Worm (Caenorhabditis elegans) whole organism, late embryonic: ENCODE data around the gene ZC317.6.

Experiments used
- C38D4.7 ChIP-seq: fragments of 200-800 bp; sonication (Bioruptor generic); optimal IDR thresholded peaks from 2 replicates; lab custom pipeline; 2018; ENCODE audit warnings: mild to moderate bottlenecking, missing genetic modification characterization, moderate library complexity, missing compliant biosample characterization
- Y22D7AL.16 ChIP-seq: sonication (generic microtip); optimal IDR thresholded peaks from 2 replicates; lab custom pipeline; 2016; ENCODE audit warnings: missing genetic modification characterization, missing compliant biosample characterization
- ama-1 ChIP-seq: fragments of 150-350 bp; optimal IDR thresholded peaks from 2 replicates; lab custom pipeline; 2014
- ceh-14 ChIP-seq: sonication (generic microtip); optimal IDR thresholded peaks from 2 replicates; lab custom pipeline; 2016; ENCODE audit warnings: missing genotype, missing genetic modification characterization, missing compliant biosample characterization
- ceh-18 ChIP-seq: sonication (generic microtip); optimal IDR thresholded peaks from 2 replicates; lab custom pipeline; 2016; ENCODE audit warnings: missing genetic modification characterization, missing compliant biosample characterization
- ceh-19 ChIP-seq: fragments of 200-800 bp; sonication (Bioruptor generic); optimal IDR thresholded peaks from 2 replicates; lab custom pipeline; 2018; ENCODE audit warnings: mild to moderate bottlenecking, missing genetic modification characterization, missing compliant biosample characterization
- ceh-2 ChIP-seq: sonication (generic microtip); optimal IDR thresholded peaks from 2 replicates; lab custom pipeline; 2016; ENCODE audit warnings: missing genotype, missing genetic modification characterization, missing compliant biosample characterization
- ceh-22 ChIP-seq: sonication (generic microtip); optimal IDR thresholded peaks from 2 replicates; lab custom pipeline; 2017; ENCODE audit warnings: missing biosample characterization, missing genetic modification characterization
- ceh-30 ChIP-seq: fragments of 150-350 bp; optimal IDR thresholded peaks from 2 replicates; lab custom pipeline; 2014; ENCODE audit warnings: missing biosample characterization, missing genetic modification characterization
- ceh-34 ChIP-seq: sonication (generic microtip); optimal IDR thresholded peaks from 2 replicates; lab custom pipeline; 2016; ENCODE audit warnings: mild to moderate bottlenecking, missing genetic modification characterization, missing compliant biosample characterization
- ceh-45 ChIP-seq: fragments of 200-800 bp; sonication (Bioruptor generic); IDR thresholded peaks from 2 replicates; pipeline ENCODE4 v1.3.6; 2022; ENCODE audit warnings: missing genetic modification reagents, missing genetic modification characterization, missing compliant biosample characterization
- ceh-6 ChIP-seq: fragments of 200-800 bp; sonication (Bioruptor generic); optimal IDR thresholded peaks from 2 replicates; lab custom pipeline; 2018; ENCODE audit warnings: mild to moderate bottlenecking, missing genetic modification characterization, missing compliant biosample characterization
- ceh-9 ChIP-seq: sonication (generic microtip); optimal IDR thresholded peaks from 2 replicates; lab custom pipeline; 2016; ENCODE audit warnings: mild to moderate bottlenecking, missing genetic modification characterization, inconsistent platforms, missing compliant biosample characterization
- che-1 ChIP-seq: sonication (generic microtip); optimal IDR thresholded peaks from 2 replicates; lab custom pipeline; 2016; ENCODE audit warnings: mild to moderate bottlenecking, missing genetic modification characterization, missing compliant biosample characterization
- dve-1 ChIP-seq: sonication (generic microtip); optimal IDR thresholded peaks from 2 replicates; lab custom pipeline; 2017; ENCODE audit warnings: antibody characterized with exemption, mild to moderate bottlenecking, missing genetic modification characterization, missing compliant biosample characterization
- elt-2 ChIP-seq: sonication (generic microtip); optimal IDR thresholded peaks from 2 replicates; lab custom pipeline; 2016; ENCODE audit warnings: missing genetic modification reagents, missing genetic modification characterization, missing compliant biosample characterization
- elt-4 ChIP-seq: sonication (generic microtip); optimal IDR thresholded peaks from 2 replicates; lab custom pipeline; 2016; ENCODE audit warnings: missing genetic modification characterization, missing compliant biosample characterization
- ets-4 ChIP-seq: sonication (generic microtip); optimal IDR thresholded peaks from 2 replicates; lab custom pipeline; 2016; ENCODE audit warnings: missing genetic modification characterization, missing compliant biosample characterization
- eyg-1 ChIP-seq: sonication (generic microtip); optimal IDR thresholded peaks from 2 replicates; lab custom pipeline; 2016; ENCODE audit warnings: missing genotype, missing genetic modification characterization, missing compliant biosample characterization
- fkh-10 ChIP-seq: fragments of 150-350 bp; optimal IDR thresholded peaks from 2 replicates; lab custom pipeline; 2014; ENCODE audit warnings: missing biosample characterization, missing genetic modification reagents, missing genetic modification characterization
- gmeb-2 ChIP-seq: sonication (generic microtip); optimal IDR thresholded peaks from 2 replicates; lab custom pipeline; 2016; ENCODE audit warnings: missing genetic modification characterization, inconsistent platforms, missing compliant biosample characterization
- hlh-13 ChIP-seq: fragments of 200-800 bp; sonication (Bioruptor generic); optimal IDR thresholded peaks from 2 replicates; lab custom pipeline; 2018; ENCODE audit warnings: mild to moderate bottlenecking, missing genetic modification characterization, missing compliant biosample characterization
- hlh-15 ChIP-seq: sonication (generic microtip); optimal IDR thresholded peaks from 2 replicates; lab custom pipeline; 2016; ENCODE audit warnings: missing genetic modification characterization, missing compliant biosample characterization
- hlh-6 ChIP-seq: sonication (generic microtip); optimal IDR thresholded peaks from 2 replicates; lab custom pipeline; 2016; ENCODE audit warnings: missing genotype, missing genetic modification characterization, missing compliant biosample characterization
- lim-6 ChIP-seq: sonication (generic microtip); optimal IDR thresholded peaks from 2 replicates; lab custom pipeline; 2016; ENCODE audit warnings: missing genetic modification characterization, missing compliant biosample characterization
- lin-11 ChIP-seq: fragments of 200-800 bp; sonication (Bioruptor generic); optimal IDR thresholded peaks from 2 replicates; lab custom pipeline; 2018; ENCODE audit warnings: mild to moderate bottlenecking, missing genetic modification characterization, missing compliant biosample characterization
- madf-2 ChIP-seq: sonication (generic microtip); optimal IDR thresholded peaks from 2 replicates; lab custom pipeline; 2017; ENCODE audit warnings: missing genetic modification characterization, missing compliant biosample characterization
- mec-3 ChIP-seq: sonication (generic microtip); optimal IDR thresholded peaks from 2 replicates; lab custom pipeline; 2016; ENCODE audit warnings: borderline replicate concordance, missing genetic modification characterization, missing compliant biosample characterization
- nfya-1 ChIP-seq: sonication (generic microtip); optimal IDR thresholded peaks from 2 replicates; lab custom pipeline; 2017; ENCODE audit warnings: missing genetic modification characterization, mild to moderate bottlenecking, missing compliant biosample characterization, antibody characterized with exemption, moderate library complexity
- nhr-11 ChIP-seq: fragments of 150-350 bp; optimal IDR thresholded peaks from 2 replicates; lab custom pipeline; 2014; ENCODE audit warnings: missing biosample characterization, missing genetic modification characterization
- npax-4 ChIP-seq: sonication (generic microtip); optimal IDR thresholded peaks from 2 replicates; lab custom pipeline; 2016; ENCODE audit warnings: missing genetic modification characterization, missing compliant biosample characterization
- odd-2 ChIP-seq: sonication (generic microtip); optimal IDR thresholded peaks from 2 replicates; lab custom pipeline; 2017; ENCODE audit warnings: antibody characterized with exemption, mild to moderate bottlenecking, missing genetic modification characterization, missing compliant biosample characterization
- pag-3 ChIP-seq: sonication (generic microtip); optimal IDR thresholded peaks from 2 replicates; lab custom pipeline; 2016; ENCODE audit warnings: missing compliant biosample characterization, missing genetic modification characterization, borderline replicate concordance
- pat-9 ChIP-seq: fragments of 200-800 bp; sonication (Bioruptor generic); optimal IDR thresholded peaks from 2 replicates; lab custom pipeline; 2018; ENCODE audit warnings: mild to moderate bottlenecking, missing genetic modification characterization, moderate library complexity, missing compliant biosample characterization
- pax-1 ChIP-seq: fragments of 150-350 bp; optimal IDR thresholded peaks from 2 replicates; lab custom pipeline; 2014; ENCODE audit warnings: missing biosample characterization, missing genetic modification characterization
- pha-2 ChIP-seq: sonication (generic microtip); optimal IDR thresholded peaks from 2 replicates; lab custom pipeline; 2017; ENCODE audit warnings: mild to moderate bottlenecking, missing genetic modification characterization, missing compliant biosample characterization
- pqm-1 ChIP-seq: sonication (generic microtip); optimal IDR thresholded peaks from 2 replicates; lab custom pipeline; 2016; ENCODE audit warnings: missing genetic modification characterization, missing compliant biosample characterization
- pros-1 ChIP-seq: fragments of 150-350 bp; optimal IDR thresholded peaks from 2 replicates; lab custom pipeline; 2014; ENCODE audit warnings: missing biosample characterization, missing genetic modification reagents, missing genetic modification characterization
- rnt-1 ChIP-seq: sonication (generic microtip); optimal IDR thresholded peaks from 2 replicates; lab custom pipeline; 2016; ENCODE audit warnings: missing genetic modification characterization, missing compliant biosample characterization
- sdc-2 ChIP-seq: sonication (generic microtip); optimal IDR thresholded peaks from 2 replicates; lab custom pipeline; 2016; ENCODE audit warnings: missing genotype, missing genetic modification characterization, missing compliant biosample characterization
- sox-4 ChIP-seq: sonication (generic microtip); optimal IDR thresholded peaks from 2 replicates; lab custom pipeline; 2017; ENCODE audit warnings: mild to moderate bottlenecking, missing genetic modification characterization, inconsistent platforms, missing compliant biosample characterization
- syd-9 ChIP-seq: sonication (generic microtip); optimal IDR thresholded peaks from 2 replicates; lab custom pipeline; 2016; ENCODE audit warnings: mild to moderate bottlenecking, missing genetic modification characterization, moderate library complexity, missing compliant biosample characterization
- tbx-7 ChIP-seq: sonication (generic microtip); optimal IDR thresholded peaks from 2 replicates; lab custom pipeline; 2016; ENCODE audit warnings: missing genotype, missing genetic modification characterization, missing compliant biosample characterization
- ttx-3 ChIP-seq: sonication (generic microtip); optimal IDR thresholded peaks from 2 replicates; lab custom pipeline; 2016; ENCODE audit warnings: missing genetic modification reagents, missing genetic modification characterization, missing compliant biosample characterization
- unc-3 ChIP-seq, 2 experiments: fragments of 200-800 bp in 1 of 2; sonication (Bioruptor generic) in 1 of 2; sonication (generic microtip) in 1 of 2; conservative IDR thresholded peaks in 1 of 2; optimal IDR thresholded peaks in 1 of 2; 2 replicates each; pipeline versions ENCODE4 v1.3.6 to Lab custom; 2016 to 2022; ENCODE audit warnings: missing compliant biosample characterization in 2 of 2, missing genetic modification characterization in 2 of 2, missing genetic modification reagents in 1 of 2
- unc-42 ChIP-seq: sonication (generic microtip); optimal IDR thresholded peaks from 2 replicates; lab custom pipeline; 2016; ENCODE audit warnings: missing genotype, missing genetic modification characterization, missing compliant biosample characterization
- unc-55 ChIP-seq: sonication (generic microtip); optimal IDR thresholded peaks from 2 replicates; lab custom pipeline; 2017; ENCODE audit warnings: missing biosample characterization, missing genetic modification reagents, missing genetic modification characterization
- unc-86 ChIP-seq: sonication (generic microtip); optimal IDR thresholded peaks from 2 replicates; lab custom pipeline; 2016; ENCODE audit warnings: missing genetic modification characterization, missing compliant biosample characterization
- zip-5 ChIP-seq: sonication (generic microtip); optimal IDR thresholded peaks from 2 replicates; lab custom pipeline; 2016; ENCODE audit warnings: missing genetic modification characterization, missing compliant biosample characterization
- ztf-16 ChIP-seq: sonication (generic microtip); optimal IDR thresholded peaks from 2 replicates; lab custom pipeline; 2017; ENCODE audit warnings: missing genetic modification characterization, missing compliant biosample characterization

Gene ZC317.6

DNA sequence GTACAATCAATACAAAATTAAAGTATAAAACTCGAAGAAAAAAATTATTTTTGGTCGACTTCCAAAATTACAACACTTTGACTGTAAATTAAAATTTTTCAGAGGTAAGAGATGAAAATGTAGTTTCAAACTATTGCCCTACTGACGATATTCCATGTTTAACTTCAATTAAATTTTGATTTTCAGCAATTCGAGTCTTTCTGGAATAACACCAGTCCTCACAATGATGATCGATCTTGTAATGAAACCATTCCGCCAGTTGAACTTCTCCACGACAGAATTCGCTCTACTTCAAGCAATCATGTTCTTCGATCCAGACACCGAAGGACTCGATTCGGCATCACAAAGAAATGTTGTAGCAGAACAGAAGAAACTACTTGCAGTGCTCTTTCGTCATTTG is 40.7 kb upstream of the ZC317.6 start:
- TF ChIP-seq npax-4, result no peak
- no peak for TF ChIP-seq ama-1 (lab: Kevin White, UChicago)
- TF ChIP-seq ttx-3 (tag; lab: Kevin White, UChicago), result no peak
- TF ChIP-seq ceh-22 (tag; lab: Kevin White, UChicago), result no peak
- TF ChIP-seq unc-42 (tag; lab: Kevin White, UChicago), result no peak
- TF ChIP-seq elt-4 (tag; lab: Kevin White, UChicago), result no peak
- TF ChIP-seq syd-9 (tag; lab: Kevin White, UChicago), result no peak
- no peak for TF ChIP-seq odd-2 (tag; lab: Kevin White, UChicago)

DNA sequence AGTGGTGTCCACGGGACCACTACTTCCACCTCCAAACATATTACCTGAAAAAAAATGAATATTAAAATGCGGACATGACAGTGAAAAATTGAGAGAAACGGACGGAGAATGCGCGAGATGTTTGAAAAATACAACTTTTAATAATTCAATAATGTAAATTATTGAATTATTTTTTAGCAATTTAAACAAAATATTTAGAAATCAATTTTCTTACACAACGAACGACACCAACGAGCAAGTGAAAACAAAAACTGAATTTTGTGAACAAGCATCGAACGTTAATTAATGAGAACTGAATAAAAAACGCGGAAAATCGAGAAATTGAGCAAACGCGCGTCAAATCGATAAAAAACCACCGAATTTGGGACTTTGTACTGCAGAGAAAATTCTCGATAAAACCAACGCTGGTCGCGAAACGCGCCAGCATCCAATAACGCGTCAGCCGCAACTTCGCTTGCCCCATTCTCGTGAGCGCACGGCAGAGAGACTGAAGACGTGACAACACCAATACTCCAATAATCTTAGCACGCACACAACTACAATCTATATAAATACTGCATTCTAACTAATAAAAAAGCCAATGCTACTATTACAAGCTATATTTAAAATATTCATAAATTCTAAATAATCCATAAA is 36.5 kb upstream of the ZC317.6 start, which contains the start of the genes dnj-19 and nhr-47:
dnj-19 (minus strand) TSS at position 51 of the 636 bp plus-strand sequence.
nhr-47 (plus strand) TSS at position 447 of the 636 bp plus-strand sequence.
- peak; percentile 44 for TF ChIP-seq ceh-18 (tag; lab: Kevin White, UChicago)
- peak; percentile 61 for TF ChIP-seq unc-55 (GFP tag; lab: Kevin White, UChicago)
- TF ChIP-seq ceh-30 (tag; lab: Kevin White, UChicago), result peak; percentile 80
- TF ChIP-seq pha-2 (tag; lab: Kevin White, UChicago), result no peak
- peak; percentile 27 for TF ChIP-seq ets-4 (tag; lab: Kevin White, UChicago)
- peak; percentile 18 for TF ChIP-seq sdc-2 (tag; lab: Kevin White, UChicago)
- no peak for TF ChIP-seq lim-6 (tag; lab: Kevin White, UChicago)
- TF ChIP-seq gmeb-2 (tag; lab: Kevin White, UChicago), result peak; percentile 50
- no peak for TF ChIP-seq nhr-11 (tag; lab: Kevin White, UChicago)
- TF ChIP-seq pag-3 (tag; lab: Kevin White, UChicago), result no peak
- TF ChIP-seq hlh-13 (GFP tag; lab: Kevin White, UChicago), result no peak
- TF ChIP-seq hlh-6 (tag; lab: Kevin White, UChicago), result peak; percentile 1
- peak; percentile 54; the same call in 1 of the 2 replicates for TF ChIP-seq unc-3 (GFP tag; conservative IDR thresholded peaks at IDR 0.05; lab: Robert Waterston, UW)
- no peak for TF ChIP-seq unc-3 (tag; optimal IDR thresholded peaks at IDR 0.05; lab: Kevin White, UChicago)
- no peak for TF ChIP-seq ceh-22 (tag; lab: Kevin White, UChicago)
- peak; percentile 46 for TF ChIP-seq C38D4.7
- TF ChIP-seq pros-1 (tag; lab: Kevin White, UChicago), result no peak
- TF ChIP-seq dve-1 (tag; lab: Kevin White, UChicago), result peak; percentile 7
- TF ChIP-seq pqm-1 (tag; lab: Kevin White, UChicago), result no peak
- TF ChIP-seq Y22D7AL.16 (tag; lab: Kevin White, UChicago), result peak; percentile 49
- peak; percentile 80 for TF ChIP-seq ceh-14 (tag; lab: Kevin White, UChicago)
- peak; percentile 32; the same call in 1 of the 2 replicates for TF ChIP-seq ceh-45
- no peak for TF ChIP-seq npax-4
- TF ChIP-seq ama-1 (lab: Kevin White, UChicago), result no peak
- peak; percentile 35 for TF ChIP-seq ceh-19
- TF ChIP-seq ztf-16 (tag; lab: Kevin White, UChicago), result no peak
- TF ChIP-seq zip-5 (tag; lab: Kevin White, UChicago), result no peak
- peak; percentile 74 for TF ChIP-seq elt-2 (tag; lab: Kevin White, UChicago)
- TF ChIP-seq ceh-34 (tag; lab: Kevin White, UChicago), result peak; percentile 83
- TF ChIP-seq ceh-2, result peak; percentile 29
- no peak for TF ChIP-seq che-1 (tag; lab: Kevin White, UChicago)
- peak; percentile 61 for TF ChIP-seq unc-86 (tag; lab: Kevin White, UChicago)
- TF ChIP-seq rnt-1 (tag; lab: Kevin White, UChicago), result peak; percentile 30
- no peak for TF ChIP-seq hlh-15
- TF ChIP-seq nfya-1 (tag; lab: Kevin White, UChicago), result peak; percentile 76
- no peak for TF ChIP-seq tbx-7 (tag; lab: Kevin White, UChicago)
- no peak for TF ChIP-seq fkh-10 (GFP tag; lab: Kevin White, UChicago)
- TF ChIP-seq madf-2, result peak; percentile 64
- no peak for TF ChIP-seq eyg-1 (tag; lab: Kevin White, UChicago)
- peak; percentile 16 for TF ChIP-seq sox-4 (tag; lab: Kevin White, UChicago)
- no peak for TF ChIP-seq pax-1 (tag; lab: Kevin White, UChicago)
- TF ChIP-seq ceh-9, result no peak
- no peak for TF ChIP-seq lin-11 (tag; lab: Kevin White, UChicago)
- TF ChIP-seq mec-3 (tag; lab: Kevin White, UChicago), result no peak
- TF ChIP-seq pat-9 (tag; lab: Kevin White, UChicago), result peak; percentile 54
- TF ChIP-seq ceh-6 (GFP tag; lab: Kevin White, UChicago), result no peak
